Fruit fly (Drosophila melanogaster) whole organism, embryonic: ENCODE data around the gene CG17190.

Experiments
- Atf6 ChIP-seq: fragments of 200-800 bp; sonication (Bioruptor generic); IDR thresholded peaks from 2 replicates; pipeline ENCODE4 v1.3.6; 2022; ENCODE audit warnings: missing biosample characterization, missing genetic modification characterization
- CG10209 ChIP-seq: fragments of 200-800 bp; sonication (Bioruptor generic); optimal IDR thresholded peaks from 3 replicates; lab custom pipeline; 2017; ENCODE audit warnings: missing biosample characterization, mild to moderate bottlenecking, missing genetic modification characterization, missing genetic modification reagents
- CG12659 ChIP-seq: fragments of 200-800 bp; sonication (Bioruptor generic); optimal IDR thresholded peaks from 3 replicates; lab custom pipeline; 2017; ENCODE audit warnings: mild to moderate bottlenecking, missing biosample characterization, missing genetic modification reagents, missing genetic modification characterization
- CG13123 ChIP-seq: fragments of 200-800 bp; sonication (Bioruptor generic); optimal IDR thresholded peaks from 2 replicates; lab custom pipeline; 2016; ENCODE audit warnings: missing biosample characterization, missing genetic modification characterization
- CG17612 ChIP-seq: fragments of 200-800 bp; sonication (Bioruptor generic); IDR thresholded peaks from 2 replicates; pipeline ENCODE4 v1.3.6; 2022; ENCODE audit warnings: missing biosample characterization, missing genetic modification characterization
- CG17912 ChIP-seq: fragments of 200-800 bp; sonication (Bioruptor generic); optimal IDR thresholded peaks from 2 replicates; lab custom pipeline; 2018; ENCODE audit warnings: missing biosample characterization, mild to moderate bottlenecking, missing genetic modification characterization
- CG18476 ChIP-seq: fragments of 200-800 bp; sonication (Bioruptor generic); optimal IDR thresholded peaks from 2 replicates; lab custom pipeline; 2016; ENCODE audit warnings: missing biosample characterization, mild to moderate bottlenecking, missing genetic modification characterization
- CG2199 ChIP-seq: fragments of 200-800 bp; sonication (Bioruptor generic); IDR thresholded peaks from 3 replicates; pipeline ENCODE4 v1.3.6; 2022; ENCODE audit warnings: missing biosample characterization, missing genetic modification characterization
- CG32532 ChIP-seq: fragments of 200-800 bp; sonication (Bioruptor generic); IDR thresholded peaks from 2 replicates; pipeline ENCODE4 v1.3.6; 2022; ENCODE audit warnings: missing biosample characterization, missing genetic modification characterization
- CG3281 ChIP-seq: fragments of 200-800 bp; sonication (Bioruptor generic); optimal IDR thresholded peaks from 3 replicates; lab custom pipeline; 2017; ENCODE audit warnings: missing biosample characterization, mild to moderate bottlenecking, missing genetic modification characterization
- CG33557 ChIP-seq: fragments of 200-800 bp; sonication (Bioruptor generic); optimal IDR thresholded peaks from 2 replicates; lab custom pipeline; 2019; ENCODE audit warnings: missing biosample characterization, mild to moderate bottlenecking, missing genetic modification characterization, moderate library complexity
- CG3838 ChIP-seq: fragments of 200-800 bp; sonication (Bioruptor generic); optimal IDR thresholded peaks from 3 replicates; lab custom pipeline; 2016; ENCODE audit warnings: missing biosample characterization, missing genetic modification characterization
- CG43689 ChIP-seq: fragments of 200-800 bp; sonication (Bioruptor generic); IDR thresholded peaks from 2 replicates; pipeline ENCODE4 v1.3.6; 2022; ENCODE audit warnings: missing biosample characterization, missing genetic modification characterization
- CG5953 ChIP-seq: fragments of 200-800 bp; sonication (Bioruptor generic); IDR thresholded peaks from 2 replicates; pipeline ENCODE4 v1.3.6; 2022; ENCODE audit warnings: missing biosample characterization, missing genetic modification characterization
- CG6175 ChIP-seq: fragments of 200-800 bp; sonication (Bioruptor generic); IDR thresholded peaks from 3 replicates; pipeline ENCODE4 v1.3.6; 2022; ENCODE audit warnings: missing biosample characterization, missing genetic modification characterization
- CG6683 ChIP-seq: fragments of 200-800 bp; sonication (Bioruptor generic); optimal IDR thresholded peaks from 2 replicates; lab custom pipeline; 2017; ENCODE audit warnings: missing biosample characterization, mild to moderate bottlenecking, missing genetic modification characterization, missing genetic modification reagents
- CG7963 ChIP-seq: fragments of 200-800 bp; sonication (Bioruptor generic); IDR thresholded peaks from 3 replicates; pipeline ENCODE4 v1.3.6; 2022; ENCODE audit warnings: missing biosample characterization, missing genetic modification characterization; ENCODE audit not compliant: partially characterized antibody
- CG8765 ChIP-seq: fragments of 200-800 bp; sonication (Bioruptor generic); IDR thresholded peaks from 2 replicates; pipeline ENCODE4 v1.3.6; 2022; ENCODE audit warnings: missing biosample characterization, missing genetic modification characterization
- D19B ChIP-seq: fragments of 200-800 bp; sonication (Bioruptor generic); optimal IDR thresholded peaks from 2 replicates; lab custom pipeline; 2017; ENCODE audit warnings: missing biosample characterization, mild to moderate bottlenecking, missing genetic modification characterization
- Deaf1 ChIP-seq: fragments of 200-800 bp; optimal IDR thresholded peaks from 3 replicates; lab custom pipeline; 2019; ENCODE audit warnings: missing biosample characterization, mild to moderate bottlenecking, missing genetic modification characterization, moderate library complexity
- E2f2 ChIP-seq: fragments of 200-800 bp; sonication (Bioruptor generic); IDR thresholded peaks from 2 replicates; pipeline ENCODE4 v1.3.6; 2022; ENCODE audit warnings: missing biosample characterization, missing genetic modification characterization
- Fer1 ChIP-seq: fragments of 200-800 bp; sonication (Bioruptor generic); optimal IDR thresholded peaks from 2 replicates; lab custom pipeline; 2017; ENCODE audit warnings: missing biosample characterization, mild to moderate bottlenecking, missing genetic modification characterization
- HLH3B ChIP-seq: fragments of 200-800 bp; sonication (Bioruptor generic); IDR thresholded peaks from 2 replicates; pipeline ENCODE4 v1.3.6; 2022; ENCODE audit warnings: missing biosample characterization, missing genetic modification characterization
- HLH54F ChIP-seq: fragments of 200-800 bp; sonication (Bioruptor generic); optimal IDR thresholded peaks from 3 replicates; lab custom pipeline; 2016; ENCODE audit warnings: missing biosample characterization, missing genetic modification characterization
- Hr39 ChIP-seq: fragments of >200 bp; optimal IDR thresholded peaks from 2 replicates; lab custom pipeline; 2017
- Lpt ChIP-seq: fragments of >200 bp; optimal IDR thresholded peaks from 2 replicates; lab custom pipeline; 2018; ENCODE audit warnings: missing biosample characterization, missing genetic modification characterization
- Mad ChIP-seq: fragments of 200-800 bp; sonication (Bioruptor generic); optimal IDR thresholded peaks from 2 replicates; lab custom pipeline; 2016; ENCODE audit warnings: missing biosample characterization, missing genetic modification characterization
- Sin3A ChIP-seq: fragments of >200 bp; optimal IDR thresholded peaks from 2 replicates; lab custom pipeline; 2018
- YL-1 ChIP-seq: fragments of 200-800 bp; sonication (Bioruptor generic); optimal IDR thresholded peaks from 3 replicates; lab custom pipeline; 2017; ENCODE audit warnings: missing biosample characterization, mild to moderate bottlenecking, missing genetic modification characterization
- ap ChIP-seq: fragments of 200-800 bp; sonication (Bioruptor generic); IDR thresholded peaks from 2 replicates; pipeline ENCODE4 v1.3.6; 2022; ENCODE audit warnings: missing biosample characterization, missing genetic modification characterization
- ara ChIP-seq: fragments of 200-800 bp; sonication (Bioruptor generic); IDR thresholded peaks from 2 replicates; pipeline ENCODE4 v1.3.6; 2022; ENCODE audit warnings: missing biosample characterization, missing genetic modification characterization
- br ChIP-seq: fragments of >200 bp; optimal IDR thresholded peaks from 2 replicates; lab custom pipeline; 2017
- cas ChIP-seq: fragments of 200-800 bp; sonication (Bioruptor generic); IDR thresholded peaks from 2 replicates; pipeline ENCODE4 v1.3.6; 2022; ENCODE audit warnings: missing biosample characterization, missing genetic modification characterization
- chif ChIP-seq, 2 experiments: fragments of 200-800 bp; sonication (Bioruptor generic); optimal IDR thresholded peaks; 3 replicates each; lab custom pipeline; 2016; ENCODE audit warnings: missing biosample characterization in 2 of 2, missing genetic modification characterization in 2 of 2
- da ChIP-seq: fragments of 200-800 bp; sonication (Bioruptor generic); optimal IDR thresholded peaks from 2 replicates; lab custom pipeline; 2016; ENCODE audit warnings: missing biosample characterization, missing genetic modification characterization
- dmrt11E ChIP-seq: fragments of 200-800 bp; sonication (Bioruptor generic); optimal IDR thresholded peaks from 3 replicates; lab custom pipeline; 2018; ENCODE audit warnings: missing biosample characterization, mild to moderate bottlenecking, missing genetic modification characterization, moderate library complexity
- fu2 ChIP-seq: fragments of 200-800 bp; sonication (Bioruptor generic); optimal IDR thresholded peaks from 2 replicates; lab custom pipeline; 2016; ENCODE audit warnings: missing biosample characterization, missing genetic modification characterization
- gce ChIP-seq: fragments of 200-800 bp; sonication (Bioruptor generic); IDR thresholded peaks from 3 replicates; pipeline ENCODE4 v1.3.6; 2022; ENCODE audit warnings: missing biosample characterization, missing genetic modification characterization
- gro ChIP-seq: fragments of 200-800 bp; sonication (Bioruptor generic); optimal IDR thresholded peaks from 2 replicates; lab custom pipeline; 2016; ENCODE audit warnings: missing biosample characterization, missing genetic modification characterization
- ind ChIP-seq: fragments of 200-800 bp; sonication (Bioruptor generic); optimal IDR thresholded peaks from 3 replicates; lab custom pipeline; 2016; ENCODE audit warnings: missing biosample characterization, missing genetic modification characterization
- jing ChIP-seq: fragments of 200-800 bp; sonication (Bioruptor generic); optimal IDR thresholded peaks from 2 replicates; lab custom pipeline; 2018; ENCODE audit warnings: missing biosample characterization, mild to moderate bottlenecking, missing genetic modification characterization
- kah ChIP-seq: fragments of 200-800 bp; sonication (Bioruptor generic); optimal IDR thresholded peaks from 2 replicates; lab custom pipeline; 2018; ENCODE audit warnings: missing biosample characterization, mild to moderate bottlenecking, missing genetic modification characterization
- klu ChIP-seq: fragments of 200-800 bp; sonication (Bioruptor generic); IDR thresholded peaks from 2 replicates; pipeline ENCODE4 v1.3.6; 2022; ENCODE audit warnings: missing biosample characterization, missing genetic modification characterization
- mam ChIP-seq: fragments of 200-800 bp; sonication (Bioruptor generic); optimal IDR thresholded peaks from 3 replicates; lab custom pipeline; 2016; ENCODE audit warnings: missing biosample characterization, missing genetic modification characterization
- nom ChIP-seq: fragments of 200-800 bp; sonication (Bioruptor generic); optimal IDR thresholded peaks from 2 replicates; lab custom pipeline; 2017; ENCODE audit warnings: missing biosample characterization, missing genetic modification characterization, mild to moderate bottlenecking, moderate library complexity, missing genetic modification reagents
- oc ChIP-seq: fragments of 200-800 bp; sonication (Bioruptor generic); optimal IDR thresholded peaks from 2 replicates; lab custom pipeline; 2018; ENCODE audit warnings: missing biosample characterization, mild to moderate bottlenecking, missing genetic modification characterization, moderate library complexity
- org-1 ChIP-seq: fragments of 200-800 bp; sonication (Bioruptor generic); optimal IDR thresholded peaks from 2 replicates; lab custom pipeline; 2017; ENCODE audit warnings: missing biosample characterization, missing genetic modification characterization
- pfk ChIP-seq: fragments of 200-800 bp; sonication (Bioruptor generic); optimal IDR thresholded peaks from 2 replicates; lab custom pipeline; 2018; ENCODE audit warnings: missing biosample characterization, mild to moderate bottlenecking, missing genetic modification characterization, moderate library complexity
- pho ChIP-seq: fragments of 200-800 bp; sonication (Bioruptor generic); optimal IDR thresholded peaks from 2 replicates; lab custom pipeline; 2016; ENCODE audit warnings: missing biosample characterization, missing genetic modification characterization
- repo ChIP-seq: fragments of 200-800 bp; sonication (Bioruptor generic); optimal IDR thresholded peaks from 2 replicates; lab custom pipeline; 2016; ENCODE audit warnings: missing biosample characterization, missing genetic modification characterization
- ro ChIP-seq: fragments of 200-800 bp; sonication (Bioruptor generic); IDR thresholded peaks from 2 replicates; pipeline ENCODE4 v1.3.6; 2022; ENCODE audit warnings: missing biosample characterization, missing genetic modification characterization
- sim ChIP-seq: fragments of 200-800 bp; sonication (Bioruptor generic); IDR thresholded peaks from 2 replicates; pipeline ENCODE4 v1.3.6; 2022; ENCODE audit warnings: missing biosample characterization, missing genetic modification characterization
- tna ChIP-seq: fragments of 200-800 bp; sonication (Bioruptor generic); IDR thresholded peaks from 2 replicates; pipeline ENCODE4 v1.3.6; 2022; ENCODE audit warnings: missing biosample characterization, missing genetic modification characterization; ENCODE audit not compliant: partially characterized antibody
- trh ChIP-seq: fragments of 200-800 bp; sonication (Bioruptor generic); optimal IDR thresholded peaks from 2 replicates; lab custom pipeline; 2016; ENCODE audit warnings: missing biosample characterization, missing genetic modification characterization

Gene CG17190

dm6 chr3R:19998418-19998817 is 14.9 kb downstream of the CG17190 start (continued):
- peak; percentile 27 for TF ChIP-seq da (GFP tag; lab: Kevin White, UChicago)
- peak; percentile 78 for TF ChIP-seq oc (tag; lab: Kevin White, UChicago)
- TF ChIP-seq nom (GFP tag; lab: Kevin White, UChicago) = no peak
- TF ChIP-seq br = no peak
- TF ChIP-seq CG18476 (GFP tag; lab: Kevin White, UChicago) = peak; percentile 19
- TF ChIP-seq fu2 = no peak
- TF ChIP-seq kah (GFP tag; lab: Kevin White, UChicago) = peak; percentile 22
- peak; percentile 64 for TF ChIP-seq CG5953 (GFP tag; lab: Robert Waterston, UW)
- TF ChIP-seq YL-1 = no peak
- TF ChIP-seq CG32532 = peak; percentile 67; the same call in 1 of the 2 replicates
- peak; percentile 14 for TF ChIP-seq Deaf1 (tag; lab: Kevin White, UChicago)
- TF ChIP-seq CG13123 = peak; percentile 28
- no peak for TF ChIP-seq pho
- TF ChIP-seq trh (GFP tag; lab: Kevin White, UChicago) = no peak
- TF ChIP-seq chif (GFP tag; optimal IDR thresholded peaks at IDR 0.05; lab: Kevin White, UChicago) = peak; percentile 82 to 87
- TF ChIP-seq HLH3B (GFP tag; lab: Robert Waterston, UW) = peak; percentile 85
- TF ChIP-seq ro = 0 out of 2 replicates have a peak, but pooled peaks have one; percentile 24
- no peak for TF ChIP-seq CG7963
- TF ChIP-seq Atf6 (GFP tag; lab: Robert Waterston, UW) = peak; percentile 26; the same call in 1 of the 2 replicates
- TF ChIP-seq CG6175 (GFP tag; lab: Robert Waterston, UW) = 0 out of 3 replicates have a peak, but pooled peaks have one; percentile 38
- TF ChIP-seq tna (GFP tag; lab: Robert Waterston, UW) = no peak
- TF ChIP-seq CG6683 (GFP tag; lab: Kevin White, UChicago) = peak; percentile 8
- peak; percentile 64 for TF ChIP-seq jing (GFP tag; lab: Kevin White, UChicago)
- no peak for TF ChIP-seq CG3838 (GFP tag; lab: Kevin White, UChicago)
- TF ChIP-seq Hr39 (lab: Kevin White, UChicago) = no peak
- peak; percentile 32 for TF ChIP-seq Mad (GFP tag; lab: Kevin White, UChicago)
- peak; percentile 62 for TF ChIP-seq ap
- TF ChIP-seq Fer1 = peak; percentile 46

dm6 chr3R:19997526-19998070 is 15.7 kb downstream of the CG17190 start:
- TF ChIP-seq CG12659 (GFP tag; lab: Kevin White, UChicago) (no peak), E2f2 (GFP tag; lab: Robert Waterston, UW) (no peak), D19B (GFP tag; lab: Kevin White, UChicago) (no peak), CG17612 (GFP tag; lab: Robert Waterston, UW) (no peak), ara (no peak), klu (no peak), ind (no peak), CG10209 (no peak), Sin3A (no peak), repo (GFP tag; lab: Kevin White, UChicago) (no peak), CG2199 (peak; percentile 82; the same call in 2 of the 3 replicates), gce (no peak), CG8765 (no peak), cas (GFP tag; lab: Robert Waterston, UW) (no peak), CG32532 (no peak), HLH54F (GFP tag; lab: Kevin White, UChicago) (no peak), CG3281 (GFP tag; lab: Kevin White, UChicago) (no peak), CG33557 (no peak), mam (GFP tag; lab: Kevin White, UChicago) (no peak), CG17912 (GFP tag; lab: Kevin White, UChicago) (no peak), sim (no peak), gro (GFP tag; lab: Kevin White, UChicago) (no peak), dmrt11E (peak; percentile 37), org-1 (GFP tag; lab: Kevin White, UChicago) (no peak), pfk (GFP tag; lab: Kevin White, UChicago) (peak; percentile 78), Lpt (no peak), CG43689 (GFP tag; lab: Robert Waterston, UW) (no peak), CG6683 (GFP tag; lab: Kevin White, UChicago) (no peak)
